Worm (Caenorhabditis elegans): Measurements from ENCODE around the gene ceh-22.

DNA sequence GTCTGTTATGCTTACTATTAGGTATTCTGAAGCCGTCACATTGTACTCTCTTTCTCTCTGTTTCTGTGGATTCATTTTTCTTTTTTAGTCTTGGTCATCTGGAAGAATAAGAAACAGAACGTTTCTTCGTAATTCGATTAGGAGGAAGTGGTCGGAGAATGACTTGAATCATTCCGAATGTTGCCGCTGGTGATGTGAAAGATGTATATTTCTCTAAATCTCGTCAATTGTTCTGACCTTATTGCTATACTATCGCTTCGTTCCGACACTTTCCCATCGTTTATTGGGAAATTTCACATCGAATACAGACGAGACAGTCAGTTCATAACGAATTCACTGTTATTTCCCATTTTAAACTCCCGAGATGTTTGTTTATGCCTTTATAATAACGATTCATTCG is 7.4 kb downstream of the ceh-22 start:
- no peak for TF ChIP-seq him-1 (tag; optimal IDR thresholded peaks at IDR 0.05)
- no peak for TF ChIP-seq W03F9.2 (tag; optimal IDR thresholded peaks at IDR 0.05)
- no peak for TF ChIP-seq dao-5 (tag; optimal IDR thresholded peaks at IDR 0.05)

Data from whole organism, L4/young adult.